Fruit fly (Drosophila melanogaster): ENCODE measurements around the gene dor.

DNA sequence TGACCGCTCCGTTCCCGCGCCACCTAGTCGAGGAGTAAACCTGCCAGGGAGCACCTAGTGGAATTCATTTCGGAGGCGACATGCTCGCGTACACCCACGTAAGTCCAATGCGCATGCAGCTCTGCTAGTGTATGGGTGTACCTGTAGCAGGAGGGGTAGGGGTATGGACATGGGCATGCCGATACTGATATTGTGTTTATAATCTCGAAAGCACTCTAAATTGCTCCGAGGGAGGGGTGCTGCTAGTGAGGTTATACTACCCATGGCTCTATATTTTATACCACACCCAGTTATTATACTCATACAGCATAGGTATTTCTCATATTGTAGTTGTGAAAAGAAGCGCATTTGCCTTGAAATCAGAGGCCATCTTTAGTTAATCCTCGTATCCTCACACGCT lies 5.0 kb downstream of the dor start:
- no peak for TF ChIP-seq EcR (GFP tag; optimal IDR thresholded peaks at IDR 0.05)
- TF ChIP-seq Dll (optimal IDR thresholded peaks at IDR 0.05): no peak
- TF ChIP-seq usp (GFP tag; optimal IDR thresholded peaks at IDR 0.05): no peak
- no peak for TF ChIP-seq psq (optimal IDR thresholded peaks at IDR 0.05)
- no peak for TF ChIP-seq CG8478 (optimal IDR thresholded peaks at IDR 0.05)
- no peak for TF ChIP-seq pan (optimal IDR thresholded peaks at IDR 0.05)

All from whole organism.